Worm (Caenorhabditis elegans) whole organism, young adult: ENCODE data around the gene C32D5.8.

ENCODE experiments used
- B0336.3 ChIP-seq: fragments of 200-800 bp; sonication (Bioruptor generic); IDR thresholded peaks from 2 replicates; pipeline ENCODE4 v1.3.6; 2022; ENCODE audit warnings: missing genetic modification characterization, missing compliant biosample characterization
- D2030.7 ChIP-seq: fragments of 200-800 bp; sonication (Bioruptor generic); IDR thresholded peaks from 2 replicates; pipeline ENCODE4 v1.3.6; 2022; ENCODE audit warnings: missing genetic modification reagents, missing genetic modification characterization, missing compliant biosample characterization
- F37B4.10 ChIP-seq: fragments of 200-800 bp; sonication (Bioruptor generic); IDR thresholded peaks from 2 replicates; pipeline ENCODE4 v1.3.6; 2022; ENCODE audit warnings: missing genetic modification characterization, missing compliant biosample characterization
- F39B2.1 ChIP-seq: fragments of 200-800 bp; sonication (Bioruptor generic); IDR thresholded peaks from 2 replicates; pipeline ENCODE4 v1.3.6; 2022; ENCODE audit warnings: missing genetic modification reagents, missing genetic modification characterization, missing compliant biosample characterization
- F52B5.7 ChIP-seq: sonication (generic microtip); optimal IDR thresholded peaks from 2 replicates; lab custom pipeline; 2016; ENCODE audit warnings: mild to moderate bottlenecking, missing genetic modification characterization, missing compliant biosample characterization
- F55B11.4 ChIP-seq: sonication (generic microtip); optimal IDR thresholded peaks from 2 replicates; lab custom pipeline; 2016; ENCODE audit warnings: missing compliant biosample characterization, missing genetic modification characterization, borderline replicate concordance; ENCODE audit not compliant: insufficient read depth
- F57C9.4 ChIP-seq: sonication (generic microtip); optimal IDR thresholded peaks from 2 replicates; lab custom pipeline; 2017; ENCODE audit warnings: mild to moderate bottlenecking, missing genetic modification characterization, missing compliant biosample characterization
- K11D2.4 ChIP-seq: fragments of 200-800 bp; sonication (Bioruptor generic); IDR thresholded peaks from 2 replicates; pipeline ENCODE4 v1.3.6; 2022; ENCODE audit warnings: missing genetic modification reagents, missing genetic modification characterization, missing compliant biosample characterization
- T26A5.8 ChIP-seq: sonication (generic microtip); optimal IDR thresholded peaks from 2 replicates; lab custom pipeline; 2016; ENCODE audit warnings: missing genetic modification characterization, missing compliant biosample characterization
- Y53G8AR.9 ChIP-seq: fragments of 200-800 bp; sonication (Bioruptor generic); conservative IDR thresholded peaks from 2 replicates; pipeline ENCODE4 v1.3.6; 2022; ENCODE audit warnings: missing genetic modification reagents, missing genetic modification characterization, missing compliant biosample characterization
- Y67H2A.10 ChIP-seq: fragments of 200-800 bp; sonication (Bioruptor generic); conservative IDR thresholded peaks from 2 replicates; pipeline ENCODE4 v1.3.6; 2022; ENCODE audit warnings: missing genetic modification reagents, missing genetic modification characterization, missing compliant biosample characterization
- akir-1 ChIP-seq: fragments of 200-800 bp; sonication (Bioruptor generic); optimal IDR thresholded peaks from 2 replicates; lab custom pipeline; 2018; ENCODE audit warnings: mild to moderate bottlenecking, missing genetic modification characterization, moderate library complexity, missing compliant biosample characterization
- athp-1 ChIP-seq: sonication (generic microtip); optimal IDR thresholded peaks from 2 replicates; lab custom pipeline; 2017; ENCODE audit warnings: mild to moderate bottlenecking, missing genetic modification characterization, missing compliant biosample characterization
- ccch-3 ChIP-seq: fragments of 200-800 bp; sonication (Bioruptor generic); optimal IDR thresholded peaks from 2 replicates; lab custom pipeline; 2018; ENCODE audit warnings: mild to moderate bottlenecking, missing genetic modification characterization, missing compliant biosample characterization
- cebp-1 ChIP-seq, 2 experiments: fragments of 200-800 bp in 1 of 2; sonication (Bioruptor generic) in 1 of 2; sonication (generic microtip) in 1 of 2; IDR thresholded peaks in 1 of 2; optimal IDR thresholded peaks in 1 of 2; 2 replicates each; pipeline versions ENCODE4 v1.3.6 to Lab custom; 2017 to 2022; ENCODE audit warnings: missing compliant biosample characterization in 2 of 2, missing genetic modification characterization in 2 of 2, mild to moderate bottlenecking in 1 of 2, missing genetic modification reagents in 1 of 2, moderate library complexity in 1 of 2
- ceh-58 ChIP-seq: fragments of 200-800 bp; sonication (Bioruptor generic); IDR thresholded peaks from 2 replicates; pipeline ENCODE4 v1.3.6; 2022; ENCODE audit warnings: missing genetic modification characterization, missing compliant biosample characterization
- die-1 ChIP-seq: sonication (generic microtip); optimal IDR thresholded peaks from 2 replicates; lab custom pipeline; 2016; ENCODE audit warnings: missing genotype, mild to moderate bottlenecking, missing genetic modification characterization, missing compliant biosample characterization
- dox-1 ChIP-seq: fragments of 200-800 bp; sonication (Bioruptor generic); IDR thresholded peaks from 2 replicates; pipeline ENCODE4 v1.3.6; 2022; ENCODE audit warnings: missing genetic modification reagents, missing genetic modification characterization, missing compliant biosample characterization
- dpl-1 ChIP-seq: fragments of 150-350 bp; optimal IDR thresholded peaks from 2 replicates; lab custom pipeline; 2014; ENCODE audit warnings: missing biosample characterization, missing genetic modification reagents, missing genetic modification characterization
- egl-44 ChIP-seq: fragments of 200-800 bp; sonication (Bioruptor generic); IDR thresholded peaks from 2 replicates; pipeline ENCODE4 v1.3.6; 2022; ENCODE audit warnings: missing genetic modification reagents, missing genetic modification characterization, missing compliant biosample characterization
- egrh-3 ChIP-seq: fragments of 200-800 bp; sonication (Bioruptor generic); IDR thresholded peaks from 2 replicates; pipeline ENCODE4 v1.3.6; 2022; ENCODE audit warnings: missing genetic modification reagents, missing genetic modification characterization, missing compliant biosample characterization
- ekl-4 ChIP-seq: fragments of 200-800 bp; sonication (Bioruptor generic); IDR thresholded peaks from 2 replicates; pipeline ENCODE4 v1.3.6; 2022; ENCODE audit warnings: missing genetic modification reagents, missing genetic modification characterization, missing compliant biosample characterization
- fkh-3 ChIP-seq: sonication (generic microtip); optimal IDR thresholded peaks from 2 replicates; lab custom pipeline; 2016; ENCODE audit warnings: mild to moderate bottlenecking, missing genetic modification characterization, missing compliant biosample characterization
- gei-17 ChIP-seq: fragments of 200-800 bp; sonication (Bioruptor generic); optimal IDR thresholded peaks from 2 replicates; lab custom pipeline; 2018; ENCODE audit warnings: mild to moderate bottlenecking, missing genetic modification characterization, missing compliant biosample characterization
- hlh-26 ChIP-seq: fragments of 200-800 bp; sonication (Bioruptor generic); conservative IDR thresholded peaks from 2 replicates; pipeline ENCODE4 v1.3.6; 2022; ENCODE audit warnings: missing genetic modification reagents, missing genetic modification characterization, missing compliant biosample characterization
- hmg-1.2 ChIP-seq: fragments of 200-800 bp; sonication (Bioruptor generic); IDR thresholded peaks from 2 replicates; pipeline ENCODE4 v1.3.6; 2022; ENCODE audit warnings: missing genetic modification reagents, missing genetic modification characterization, missing compliant biosample characterization
- hmg-20 ChIP-seq: fragments of 200-800 bp; sonication (Bioruptor generic); IDR thresholded peaks from 2 replicates; pipeline ENCODE4 v1.3.6; 2022; ENCODE audit warnings: missing genetic modification reagents, missing genetic modification characterization, missing compliant biosample characterization
- let-607 ChIP-seq, 2 experiments: fragments of 200-800 bp in 1 of 2; sonication (Bioruptor generic) in 1 of 2; sonication (generic microtip) in 1 of 2; optimal IDR thresholded peaks; 2 replicates each; lab custom pipeline; 2016 to 2018; ENCODE audit warnings: mild to moderate bottlenecking in 2 of 2, missing compliant biosample characterization in 2 of 2, missing genetic modification characterization in 2 of 2, moderate library complexity in 2 of 2, missing genotype in 1 of 2
- nhr-27 ChIP-seq: fragments of 200-800 bp; sonication (Bioruptor generic); optimal IDR thresholded peaks from 2 replicates; lab custom pipeline; 2018; ENCODE audit warnings: mild to moderate bottlenecking, missing genetic modification characterization, moderate library complexity, missing compliant biosample characterization
- repo-1 ChIP-seq: sonication (generic microtip); optimal IDR thresholded peaks from 2 replicates; lab custom pipeline; 2017; ENCODE audit warnings: mild to moderate bottlenecking, missing genetic modification characterization, missing compliant biosample characterization
- rpc-1 ChIP-seq, 2 experiments: fragments of 150-350 bp in 1 of 2; sonication (generic microtip) in 1 of 2; optimal IDR thresholded peaks; 2 replicates each; lab custom pipeline; 2014 to 2018; ENCODE audit warnings: missing biosample characterization in 1 of 2, missing genetic modification characterization in 1 of 2, missing genetic modification reagents in 1 of 2, missing genotype in 1 of 2
- somi-1 ChIP-seq: fragments of 200-800 bp; sonication (Bioruptor generic); optimal IDR thresholded peaks from 2 replicates; lab custom pipeline; 2018; ENCODE audit warnings: mild to moderate bottlenecking, missing genetic modification characterization, missing compliant biosample characterization
- tbx-9 ChIP-seq: sonication (generic microtip); optimal IDR thresholded peaks from 2 replicates; lab custom pipeline; 2016; ENCODE audit warnings: borderline replicate concordance, missing genetic modification characterization, inconsistent platforms, missing compliant biosample characterization
- unc-62 ChIP-seq: fragments of 150-350 bp; optimal IDR thresholded peaks from 2 replicates; lab custom pipeline; 2014; ENCODE audit warnings: missing biosample characterization, missing genetic modification reagents, missing genetic modification characterization
- xnd-1 ChIP-seq: sonication (generic microtip); optimal IDR thresholded peaks from 2 replicates; lab custom pipeline; 2016; ENCODE audit warnings: missing genotype, missing genetic modification reagents, missing genetic modification characterization, missing compliant biosample characterization
- zfh-2 ChIP-seq: fragments of 200-800 bp; sonication (Bioruptor generic); conservative IDR thresholded peaks from 2 replicates; pipeline ENCODE4 v1.3.6; 2022; ENCODE audit warnings: missing genetic modification reagents, missing genetic modification characterization, missing compliant biosample characterization

The C32D5.8 gene

DNA sequence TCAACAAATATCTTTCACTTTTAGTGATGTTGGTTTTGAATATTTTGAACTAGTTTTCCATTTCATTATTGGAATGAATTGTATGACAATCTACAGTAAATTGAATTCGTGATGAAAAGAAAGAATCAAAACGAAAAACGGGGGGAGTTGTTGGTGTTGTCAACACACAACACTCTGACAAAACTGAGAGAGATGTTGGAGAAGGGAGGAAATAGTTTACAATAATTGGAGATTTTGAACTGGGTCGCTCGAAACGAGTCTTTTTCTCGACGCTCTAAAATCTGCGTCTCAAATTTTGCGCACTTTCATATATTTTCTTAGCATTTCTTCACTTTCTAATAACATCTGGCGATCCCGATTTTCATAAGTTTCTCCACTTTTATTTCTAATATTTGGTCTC lies 1.9 kb downstream of the C32D5.8 start, which contains the start of gene txt-18:
Gene txt-18 (plus strand): TSS at position 180 of the 400 bp plus-strand sequence.
- no peak for TF ChIP-seq hlh-26 (GFP tag; lab: Robert Waterston, UW)
- no peak for TF ChIP-seq repo-1 (tag; lab: Kevin White, UChicago)
- TF ChIP-seq akir-1 (GFP tag; lab: Kevin White, UChicago), result no peak
- TF ChIP-seq hmg-1.2, result peak; percentile 15; the same call in 1 of the 2 replicates
- TF ChIP-seq cebp-1 (GFP tag; IDR thresholded peaks at IDR 0.05; lab: Robert Waterston, UW), result no peak
- TF ChIP-seq cebp-1 (tag; optimal IDR thresholded peaks at IDR 0.05; lab: Kevin White, UChicago), result peak; percentile 5
- 0 out of 2 replicates have a peak, but pooled peaks have one; percentile 6 for TF ChIP-seq dox-1
- TF ChIP-seq gei-17 (GFP tag; lab: Kevin White, UChicago), result no peak
- no peak for TF ChIP-seq T26A5.8 (tag; lab: Kevin White, UChicago)

DNA sequence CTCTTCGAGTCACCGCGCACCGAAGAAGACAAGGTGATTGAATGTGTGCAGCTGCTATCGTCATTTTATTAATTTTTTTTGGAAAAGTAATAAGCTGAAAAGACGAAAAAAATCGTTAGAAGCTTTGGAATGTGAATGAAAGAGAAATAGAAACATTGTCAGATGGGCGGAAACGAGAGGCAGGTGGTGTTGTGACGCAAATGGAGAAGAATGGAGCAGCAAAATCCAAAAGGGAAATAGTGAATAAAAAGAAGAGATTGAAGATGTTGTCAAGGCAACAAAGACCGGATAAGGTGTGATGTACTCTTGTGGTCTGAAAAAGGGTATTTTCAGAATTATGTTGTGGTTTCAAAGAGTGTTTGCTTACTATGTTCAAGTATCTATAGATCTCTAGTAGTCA lies 3.3 kb downstream of the C32D5.8 start:
- TF ChIP-seq ekl-4 (GFP tag; lab: Robert Waterston, UW), result no peak
- TF ChIP-seq nhr-27 (tag; lab: Kevin White, UChicago), result no peak
- no peak for TF ChIP-seq D2030.7 (GFP tag; lab: Robert Waterston, UW)
- TF ChIP-seq zfh-2, result no peak
- no peak for TF ChIP-seq let-607 (tag; optimal IDR thresholded peaks at IDR 0.05; lab: Kevin White, UChicago)
- no peak for TF ChIP-seq F37B4.10
- no peak for TF ChIP-seq Y53G8AR.9 (GFP tag; lab: Robert Waterston, UW)
- no peak for TF ChIP-seq somi-1 (GFP tag; lab: Kevin White, UChicago)

DNA sequence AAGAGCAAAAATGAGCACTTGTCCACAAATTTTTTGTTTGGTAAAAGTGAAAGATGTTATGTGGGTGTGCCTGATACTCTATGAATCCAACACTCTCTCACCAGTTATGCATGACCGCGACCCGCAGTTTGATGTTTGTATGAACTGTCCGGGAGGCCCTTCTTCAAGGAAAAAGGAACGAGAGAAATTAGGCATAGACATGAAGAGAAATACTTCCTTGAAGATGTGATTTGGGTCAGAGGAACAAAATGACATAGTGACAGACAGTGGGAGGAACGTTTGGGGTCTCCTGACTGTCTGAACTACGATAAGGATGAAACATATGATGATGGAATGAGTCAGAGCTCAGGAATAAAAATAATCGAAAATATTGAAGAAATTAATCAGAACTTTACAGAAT lies 4.7 kb downstream of the C32D5.8 start:
- no peak for TF ChIP-seq fkh-3 (tag; lab: Kevin White, UChicago)
- TF ChIP-seq athp-1, result no peak

DNA sequence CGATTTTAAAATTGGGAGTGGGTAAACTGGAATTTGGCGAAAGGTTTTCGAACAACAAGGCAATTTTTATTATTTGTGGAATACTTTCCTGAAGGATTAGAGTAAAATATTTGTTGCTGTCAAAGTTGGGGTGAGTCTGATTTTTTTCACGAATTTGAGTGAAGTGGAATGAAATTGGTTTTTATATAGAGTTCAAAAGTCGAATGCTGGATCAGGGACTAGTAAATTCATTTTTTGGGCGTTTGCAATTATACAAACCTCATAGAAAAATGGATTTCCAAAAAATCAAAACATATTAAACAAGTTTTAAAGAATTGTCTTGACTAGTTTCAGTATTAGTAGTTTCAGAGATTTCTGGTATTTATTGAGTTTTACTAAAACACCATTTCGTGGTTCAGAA lies 5.8 kb downstream of the C32D5.8 start, which contains the start of gene C32D5.7:
Gene C32D5.7 (minus strand): TSS at position 101 of the 400 bp plus-strand sequence.
- TF ChIP-seq zfh-2 (no peak), B0336.3 (GFP tag; lab: Robert Waterston, UW) (no peak), xnd-1 (tag; lab: Kevin White, UChicago) (no peak), egrh-3 (GFP tag; lab: Robert Waterston, UW) (no peak), D2030.7 (GFP tag; lab: Robert Waterston, UW) (no peak), K11D2.4 (GFP tag; lab: Robert Waterston, UW) (no peak), akir-1 (GFP tag; lab: Kevin White, UChicago) (no peak), F52B5.7 (tag; lab: Kevin White, UChicago) (no peak), unc-62 (GFP tag; lab: Kevin White, UChicago) (no peak), T26A5.8 (tag; lab: Kevin White, UChicago) (no peak), F39B2.1 (GFP tag; lab: Robert Waterston, UW) (no peak)

DNA sequence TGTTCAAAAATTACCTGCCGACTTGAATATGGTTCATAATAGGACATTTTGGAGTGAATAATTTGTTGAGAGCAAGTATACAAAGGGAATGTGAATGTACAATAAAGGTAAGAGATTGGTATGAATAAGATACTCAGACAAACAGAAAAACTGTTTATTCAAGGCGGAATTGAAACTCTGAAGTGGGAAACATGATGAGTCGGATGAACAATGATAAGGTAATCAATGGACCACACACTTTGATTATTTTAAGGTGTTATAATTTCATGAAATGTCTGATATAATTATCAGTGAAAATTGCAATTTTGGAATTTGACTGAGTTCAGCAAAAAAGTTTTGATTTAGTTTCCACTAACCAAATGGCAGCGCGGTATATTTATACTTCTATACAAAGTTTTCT lies 6.3 kb downstream of the C32D5.8 start:
- no peak for TF ChIP-seq ekl-4 (GFP tag; lab: Robert Waterston, UW)
- no peak for TF ChIP-seq dpl-1 (GFP tag; lab: Kevin White, UChicago)
- TF ChIP-seq F52B5.7 (tag; lab: Kevin White, UChicago), result no peak
- TF ChIP-seq Y67H2A.10 (GFP tag; lab: Robert Waterston, UW), result no peak
- TF ChIP-seq hmg-20 (GFP tag; lab: Robert Waterston, UW), result no peak
- TF ChIP-seq Y53G8AR.9 (GFP tag; lab: Robert Waterston, UW), result no peak
- TF ChIP-seq ccch-3, result no peak
- TF ChIP-seq rpc-1 (optimal IDR thresholded peaks at IDR 0.05; lab: Kevin White, UChicago), result no peak
- TF ChIP-seq rpc-1 (tag; optimal IDR thresholded peaks at IDR 0.05; lab: Kevin White, UChicago), result no peak
- TF ChIP-seq die-1, result no peak
- no peak for TF ChIP-seq ceh-58 (GFP tag; lab: Robert Waterston, UW)
- TF ChIP-seq F55B11.4 (tag; lab: Kevin White, UChicago), result no peak
- no peak for TF ChIP-seq athp-1
- TF ChIP-seq F39B2.1 (GFP tag; lab: Robert Waterston, UW), result no peak
- no peak for TF ChIP-seq F57C9.4 (tag; lab: Kevin White, UChicago)
- no peak for TF ChIP-seq egl-44 (GFP tag; lab: Robert Waterston, UW)
- no peak for TF ChIP-seq unc-62 (GFP tag; lab: Kevin White, UChicago)
- TF ChIP-seq tbx-9, result no peak
- no peak for TF ChIP-seq gei-17 (GFP tag; lab: Kevin White, UChicago)
